Worm (Caenorhabditis elegans): ENCODE results near the gene rap-2.
A peak's percentile ranks its signal among the peaks of the same experiment; 100 is the strongest.

The rap-2 gene

DNA sequence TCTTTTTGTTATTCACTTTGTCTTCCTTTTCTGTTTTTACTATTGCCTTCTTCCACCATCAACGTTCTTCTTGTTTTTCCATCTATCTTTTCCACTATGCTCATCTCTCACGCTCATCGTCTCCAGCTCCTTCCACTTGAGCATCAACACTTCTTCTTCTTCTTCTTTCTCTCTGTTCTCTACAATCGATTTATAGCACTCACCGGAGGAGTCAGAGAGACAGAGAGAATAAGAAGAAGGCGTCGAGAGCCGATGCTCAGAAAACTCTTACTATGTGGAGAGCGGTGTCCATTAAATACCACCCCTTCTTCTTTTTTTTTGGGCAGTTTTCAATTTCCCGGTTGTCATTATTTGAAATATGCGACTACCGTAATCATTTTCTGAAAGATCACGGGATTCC is 11.0 kb upstream of the rap-2 start:
- TF ChIP-seq mep-1 (tag; optimal IDR thresholded peaks at IDR 0.05): peak; percentile 17
- no peak for TF ChIP-seq nhr-71 (tag; optimal IDR thresholded peaks at IDR 0.05)
- TF ChIP-seq lin-14 (GFP tag; optimal IDR thresholded peaks at IDR 0.05): peak; percentile 68
- TF ChIP-seq efl-1 (optimal IDR thresholded peaks at IDR 0.05): peak; percentile 12 to 24
- TF ChIP-seq efl-1 (GFP tag; optimal IDR thresholded peaks at IDR 0.05 in 1 of 2): peak in 1 of 2 experiments; percentile 11
- TF ChIP-seq dpl-1 (GFP tag; optimal IDR thresholded peaks at IDR 0.05): peak in 1 of 3 experiments; percentile 7
- TF ChIP-seq rnt-1 (tag; optimal IDR thresholded peaks at IDR 0.05): peak; percentile 23
- TF ChIP-seq lsy-2 (tag; optimal IDR thresholded peaks at IDR 0.05): peak in 1 of 2 experiments; percentile 36
- peak in 2 of 3 experiments; percentile 16 to 48 for TF ChIP-seq ceh-82 (tag; optimal IDR thresholded peaks at IDR 0.05)
- TF ChIP-seq nhr-47 (tag; optimal IDR thresholded peaks at IDR 0.05): peak; percentile 11
- TF ChIP-seq dsc-1 (tag; optimal IDR thresholded peaks at IDR 0.05): no peak
- TF ChIP-seq fkh-10 (GFP tag; optimal IDR thresholded peaks at IDR 0.05): peak; percentile 23
- TF ChIP-seq ceh-63 (GFP tag; optimal IDR thresholded peaks at IDR 0.05): no peak
- TF ChIP-seq lin-35 (GFP tag; optimal IDR thresholded peaks at IDR 0.05): peak in 1 of 2 experiments; percentile 11

DNA sequence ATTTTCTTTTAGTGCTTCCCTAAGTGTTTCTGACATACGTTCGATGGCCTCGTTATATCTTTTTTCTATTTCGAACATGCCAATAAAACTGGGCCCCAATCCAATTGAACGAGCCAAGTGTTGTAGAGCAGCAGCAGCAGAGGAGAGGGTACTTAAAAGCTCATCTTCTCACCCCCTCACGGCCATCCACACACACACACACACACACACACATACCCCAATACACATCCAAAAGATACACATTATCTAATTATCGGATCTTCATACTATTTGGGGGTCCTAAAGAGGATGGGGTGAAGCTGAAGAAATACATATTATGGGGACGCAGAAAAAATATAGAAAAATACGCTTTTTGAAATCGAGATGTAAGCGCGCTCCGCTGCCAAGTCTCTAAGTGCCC is 8.9 kb upstream of the rap-2 start:
- TF ChIP-seq lin-14 (GFP tag; optimal IDR thresholded peaks at IDR 0.05) (peak; percentile 64), unc-30 (tag; optimal IDR thresholded peaks at IDR 0.05) (no peak), unc-86 (tag; optimal IDR thresholded peaks at IDR 0.05) (no peak)

ce11 chrV:15071015-15071810 is 7.3 kb upstream of the rap-2 start, which contains the start of gene unc-76:
unc-76 (plus strand) TSS chrV:15071760.
- no peak for TF ChIP-seq sup-37 (GFP tag; optimal IDR thresholded peaks at IDR 0.05)
- peak; percentile 80 for TF ChIP-seq irx-1 (tag; optimal IDR thresholded peaks at IDR 0.05)
- peak; percentile 7 for TF ChIP-seq aha-1 (tag; optimal IDR thresholded peaks at IDR 0.05)
- peak; percentile 53 for TF ChIP-seq ztf-4 (tag; optimal IDR thresholded peaks at IDR 0.05)
- TF ChIP-seq pqm-1 (tag; optimal IDR thresholded peaks at IDR 0.05): no peak
- TF ChIP-seq unc-30 (tag; optimal IDR thresholded peaks at IDR 0.05): no peak
- TF ChIP-seq nhr-85 (tag): peak; percentile 88
- TF ChIP-seq pag-3 (tag; optimal IDR thresholded peaks at IDR 0.05; ENCODE audit: borderline replicate concordance, insufficient read depth): no peak
- no peak for TF ChIP-seq zip-4 (GFP tag; optimal IDR thresholded peaks at IDR 0.05)
- TF ChIP-seq swsn-7 (tag; optimal IDR thresholded peaks at IDR 0.05): peak; percentile 90
- peak; percentile 20 for TF ChIP-seq skn-1 (tag; optimal IDR thresholded peaks at IDR 0.05)
- TF ChIP-seq Y116A8C.19 (tag; optimal IDR thresholded peaks at IDR 0.05; ENCODE audit: borderline replicate concordance): no peak
- no peak; the same call in 1 of the 2 replicates for TF ChIP-seq ceh-88 (GFP tag; IDR thresholded peaks at IDR 0.05)
- TF ChIP-seq vab-15 (tag; optimal IDR thresholded peaks at IDR 0.05): no peak
- no peak for TF ChIP-seq C34B4.2 (tag; optimal IDR thresholded peaks at IDR 0.05)
- peak; percentile 12 for TF ChIP-seq F16B12.6 (tag; optimal IDR thresholded peaks at IDR 0.05)
- TF ChIP-seq tbx-2 (tag; optimal IDR thresholded peaks at IDR 0.05): peak; percentile 91
- TF ChIP-seq ceh-8 (GFP tag; optimal IDR thresholded peaks at IDR 0.05): peak; percentile 58
- TF ChIP-seq pax-3 (tag; optimal IDR thresholded peaks at IDR 0.05): peak; percentile 88
- peak; percentile 40 for TF ChIP-seq fkh-4 (tag; optimal IDR thresholded peaks at IDR 0.05; ENCODE audit: borderline replicate concordance)
- TF ChIP-seq dpl-1 (GFP tag; optimal IDR thresholded peaks at IDR 0.05): peak; percentile 49 to 59 (median 57)
- no peak for TF ChIP-seq ces-1 (GFP tag; optimal IDR thresholded peaks at IDR 0.05)
- TF ChIP-seq ceh-90 (tag; optimal IDR thresholded peaks at IDR 0.05): no peak
- peak; percentile 95 for TF ChIP-seq rnt-1 (tag; optimal IDR thresholded peaks at IDR 0.05)
- TF ChIP-seq nhr-47 (tag; optimal IDR thresholded peaks at IDR 0.05): peak; percentile 88
- no peak for TF ChIP-seq nhr-76 (tag; optimal IDR thresholded peaks at IDR 0.05)
- TF ChIP-seq ets-5 (GFP tag; IDR thresholded peaks at IDR 0.05): no peak
- peak; percentile 40 for TF ChIP-seq snpc-4 (tag; optimal IDR thresholded peaks at IDR 0.05)
- TF ChIP-seq lsy-2 (tag; optimal IDR thresholded peaks at IDR 0.05): peak; percentile 76 to 87
- peak; percentile 14 for TF ChIP-seq sox-4 (tag; optimal IDR thresholded peaks at IDR 0.05)
- peak; percentile 81 for TF ChIP-seq nhr-20 (tag; optimal IDR thresholded peaks at IDR 0.05)
- TF ChIP-seq nhr-90 (tag; optimal IDR thresholded peaks at IDR 0.05; ENCODE audit: poor library complexity): peak; percentile 13
- peak; percentile 80 for TF ChIP-seq xbp-1 (tag; optimal IDR thresholded peaks at IDR 0.05)
- TF ChIP-seq ceh-63 (GFP tag; optimal IDR thresholded peaks at IDR 0.05): no peak
- peak; percentile 56 for TF ChIP-seq fkh-10 (GFP tag; optimal IDR thresholded peaks at IDR 0.05)
- no peak for TF ChIP-seq hpl-2 (GFP tag; optimal IDR thresholded peaks at IDR 0.05)
- TF ChIP-seq lin-15B (tag; optimal IDR thresholded peaks at IDR 0.05): peak; percentile 29
